Fruit fly (Drosophila melanogaster) whole organism, embryonic: ENCODE measurements around the gene mthl8.

Source experiments
- Abd-B ChIP-seq: fragments of 200-800 bp; sonication (Bioruptor generic); optimal IDR thresholded peaks from 2 replicates; lab custom pipeline; 2018; ENCODE audit warnings: missing biosample characterization, mild to moderate bottlenecking, missing genetic modification characterization, moderate library complexity
- Antp ChIP-seq: fragments of 200-800 bp; sonication (Bioruptor generic); optimal IDR thresholded peaks from 3 replicates; lab custom pipeline; 2016; ENCODE audit warnings: missing biosample characterization, missing genetic modification characterization
- BEAF-32 ChIP-seq: fragments of 200-800 bp; sonication (Bioruptor generic); optimal IDR thresholded peaks from 3 replicates; lab custom pipeline; 2017; ENCODE audit warnings: missing biosample characterization, missing genetic modification characterization, mild to moderate bottlenecking, moderate library complexity, missing genetic modification reagents
- Bdp1 ChIP-seq: fragments of 200-800 bp; sonication (Bioruptor generic); optimal IDR thresholded peaks from 3 replicates; lab custom pipeline; 2016; ENCODE audit warnings: missing biosample characterization, missing genetic modification characterization
- Bteb2 ChIP-seq: fragments of 200-800 bp; sonication (Bioruptor generic); optimal IDR thresholded peaks from 2 replicates; lab custom pipeline; 2016; ENCODE audit warnings: missing biosample characterization, missing genetic modification characterization
- CG10462 ChIP-seq: fragments of 200-800 bp; sonication (Bioruptor generic); optimal IDR thresholded peaks from 2 replicates; lab custom pipeline; 2016; ENCODE audit warnings: missing biosample characterization, missing genetic modification characterization
- CG10979 ChIP-seq: fragments of 200-800 bp; sonication (Bioruptor generic); optimal IDR thresholded peaks from 2 replicates; lab custom pipeline; 2018; ENCODE audit warnings: missing biosample characterization, mild to moderate bottlenecking, missing genetic modification characterization, moderate library complexity
- CG12071 ChIP-seq: fragments of 200-800 bp; sonication (Bioruptor generic); optimal IDR thresholded peaks from 3 replicates; lab custom pipeline; 2018; ENCODE audit warnings: missing biosample characterization, mild to moderate bottlenecking, missing genetic modification characterization
- CG12219 ChIP-seq: fragments of 200-800 bp; sonication (Bioruptor generic); optimal IDR thresholded peaks from 3 replicates; lab custom pipeline; 2018; ENCODE audit warnings: missing biosample characterization, mild to moderate bottlenecking, missing genetic modification characterization
- CG1233 ChIP-seq: fragments of 200-800 bp; sonication (Bioruptor generic); optimal IDR thresholded peaks from 4 replicates; lab custom pipeline; 2018; ENCODE audit warnings: missing biosample characterization, mild to moderate bottlenecking, missing genetic modification characterization
- CG13123 ChIP-seq: fragments of 200-800 bp; sonication (Bioruptor generic); optimal IDR thresholded peaks from 2 replicates; lab custom pipeline; 2016; ENCODE audit warnings: missing biosample characterization, missing genetic modification characterization
- CG14050 ChIP-seq: fragments of 200-800 bp; sonication (Bioruptor generic); IDR thresholded peaks from 3 replicates; pipeline ENCODE4 v1.3.6; 2022; ENCODE audit warnings: missing biosample characterization, missing genetic modification characterization
- CG14710 ChIP-seq: fragments of 200-800 bp; sonication (Bioruptor generic); optimal IDR thresholded peaks from 3 replicates; lab custom pipeline; 2019; ENCODE audit warnings: missing biosample characterization, mild to moderate bottlenecking, missing genetic modification characterization, moderate library complexity
- CG18599 ChIP-seq: fragments of 200-800 bp; sonication (Bioruptor generic); optimal IDR thresholded peaks from 3 replicates; lab custom pipeline; 2017; ENCODE audit warnings: missing biosample characterization, missing genetic modification characterization, mild to moderate bottlenecking, moderate library complexity, missing genetic modification reagents
- CG31388 ChIP-seq: fragments of 200-800 bp; sonication (Bioruptor generic); optimal IDR thresholded peaks from 2 replicates; lab custom pipeline; 2016; ENCODE audit warnings: missing biosample characterization, missing genetic modification characterization
- CG32532 ChIP-seq: fragments of 200-800 bp; sonication (Bioruptor generic); IDR thresholded peaks from 2 replicates; pipeline ENCODE4 v1.3.6; 2022; ENCODE audit warnings: missing biosample characterization, missing genetic modification characterization
- CG3726 ChIP-seq: fragments of 200-800 bp; sonication (Bioruptor generic); IDR thresholded peaks from 3 replicates; pipeline ENCODE4, ENCODE4 v1.3.6; 2022; ENCODE audit warnings: missing biosample characterization, missing genetic modification characterization
- CG3838 ChIP-seq: fragments of 200-800 bp; sonication (Bioruptor generic); optimal IDR thresholded peaks from 3 replicates; lab custom pipeline; 2016; ENCODE audit warnings: missing biosample characterization, missing genetic modification characterization
- CG3847 ChIP-seq: fragments of 200-800 bp; sonication (Bioruptor generic); IDR thresholded peaks from 2 replicates; pipeline ENCODE4 v1.3.6; 2022; ENCODE audit warnings: missing biosample characterization, missing genetic modification characterization
- CG4282 ChIP-seq: fragments of 200-800 bp; sonication (Bioruptor generic); optimal IDR thresholded peaks from 2 replicates; lab custom pipeline; 2016; ENCODE audit warnings: missing biosample characterization, missing genetic modification characterization
- CG4328 ChIP-seq: fragments of 200-800 bp; sonication (Bioruptor generic); optimal IDR thresholded peaks from 3 replicates; lab custom pipeline; 2017; ENCODE audit warnings: missing biosample characterization, missing genetic modification reagents, missing genetic modification characterization
- CG6272 ChIP-seq: fragments of 200-800 bp; sonication (Bioruptor generic); IDR thresholded peaks from 2 replicates; pipeline ENCODE4 v1.3.6; 2022; ENCODE audit warnings: missing biosample characterization, missing genetic modification characterization
- CG7786 ChIP-seq: fragments of 200-800 bp; sonication (Bioruptor generic); optimal IDR thresholded peaks from 2 replicates; lab custom pipeline; 2016; ENCODE audit warnings: missing biosample characterization, missing genetic modification characterization
- CG9215 ChIP-seq: fragments of 200-800 bp; sonication (Bioruptor generic); IDR thresholded peaks from 2 replicates; pipeline ENCODE4 v1.3.6; 2022; ENCODE audit warnings: missing biosample characterization, missing genetic modification characterization
- CoRest ChIP-seq: fragments of 200-800 bp; sonication (Bioruptor generic); optimal IDR thresholded peaks from 3 replicates; lab custom pipeline; 2018; ENCODE audit warnings: missing biosample characterization, mild to moderate bottlenecking, missing genetic modification characterization, moderate library complexity
- D19A ChIP-seq: fragments of 200-800 bp; optimal IDR thresholded peaks from 3 replicates; lab custom pipeline; 2019; ENCODE audit warnings: missing biosample characterization, mild to moderate bottlenecking, missing genetic modification characterization, moderate library complexity
- Dfd ChIP-seq, 2 experiments: fragments of >200 bp; optimal IDR thresholded peaks; 2 replicates each; lab custom pipeline; 2017; ENCODE audit warnings: missing biosample characterization in 2 of 2, missing genetic modification characterization in 2 of 2
- Dp ChIP-seq: fragments of 200-800 bp; sonication (Bioruptor generic); optimal IDR thresholded peaks from 2 replicates; lab custom pipeline; 2018; ENCODE audit warnings: missing biosample characterization, mild to moderate bottlenecking, missing genetic modification characterization, moderate library complexity
- E2f1 ChIP-seq: fragments of 200-800 bp; sonication (Bioruptor generic); IDR thresholded peaks from 2 replicates; pipeline ENCODE4 v1.3.6; 2022; ENCODE audit warnings: missing biosample characterization, missing genetic modification characterization
- Ets65A ChIP-seq: fragments of 200-800 bp; sonication (Bioruptor generic); peaks from one replicate; lab custom pipeline; 2016; ENCODE audit warnings: missing biosample characterization, missing genetic modification characterization
- HLH4C ChIP-seq: fragments of 200-800 bp; sonication (Bioruptor generic); IDR thresholded peaks from 3 replicates; pipeline ENCODE4 v1.3.6; 2022; ENCODE audit warnings: missing biosample characterization, missing genetic modification characterization; ENCODE audit not compliant: partially characterized antibody
- Med ChIP-seq: fragments of 200-800 bp; sonication (Bioruptor generic); peaks from one replicate; lab custom pipeline; 2016; ENCODE audit warnings: missing biosample characterization, missing genetic modification characterization, mild to moderate bottlenecking, inconsistent platforms, moderate library complexity
- TFAM ChIP-seq: fragments of 200-800 bp; sonication (Bioruptor generic); optimal IDR thresholded peaks from 2 replicates; lab custom pipeline; 2017; ENCODE audit warnings: missing biosample characterization, missing genetic modification characterization, inconsistent platforms
- br ChIP-seq: fragments of >200 bp; optimal IDR thresholded peaks from 2 replicates; lab custom pipeline; 2017
- chm ChIP-seq: fragments of 200-800 bp; sonication (Bioruptor generic); IDR thresholded peaks from 2 replicates; pipeline ENCODE4 v1.3.6; 2022; ENCODE audit warnings: missing biosample characterization, missing genetic modification characterization
- crc ChIP-seq: fragments of 200-800 bp; sonication (Bioruptor generic); optimal IDR thresholded peaks from 2 replicates; lab custom pipeline; 2016; ENCODE audit warnings: missing biosample characterization, missing genetic modification characterization
- dm ChIP-seq: fragments of 200-800 bp; sonication (Bioruptor generic); optimal IDR thresholded peaks from 3 replicates; lab custom pipeline; 2016; ENCODE audit warnings: missing biosample characterization, missing genetic modification characterization
- gem ChIP-seq: fragments of 200-800 bp; sonication (Bioruptor generic); optimal IDR thresholded peaks from 2 replicates; lab custom pipeline; 2019; ENCODE audit warnings: missing biosample characterization, mild to moderate bottlenecking, missing genetic modification characterization, moderate library complexity
- gfzf ChIP-seq: fragments of 200-800 bp; sonication (Bioruptor generic); optimal IDR thresholded peaks from 2 replicates; lab custom pipeline; 2016; ENCODE audit warnings: missing biosample characterization, mild to moderate bottlenecking, missing genetic modification characterization, moderate library complexity
- hbn ChIP-seq: fragments of 200-800 bp; sonication (Bioruptor generic); IDR thresholded peaks from 2 replicates; pipeline ENCODE4 v1.3.6; 2022; ENCODE audit warnings: missing biosample characterization, missing genetic modification characterization; ENCODE audit not compliant: partially characterized antibody
- inv ChIP-seq: fragments of 200-800 bp; sonication (Bioruptor generic); IDR thresholded peaks from 2 replicates; pipeline ENCODE4 v1.3.6; 2022; ENCODE audit warnings: missing biosample characterization, missing genetic modification characterization; ENCODE audit not compliant: partially characterized antibody
- kni ChIP-seq: fragments of 200-800 bp; sonication (Bioruptor generic); optimal IDR thresholded peaks from 3 replicates; lab custom pipeline; 2017; ENCODE audit warnings: mild to moderate bottlenecking, missing biosample characterization, missing genetic modification reagents, missing genetic modification characterization
- nau ChIP-seq: fragments of 200-800 bp; sonication (Bioruptor generic); optimal IDR thresholded peaks from 3 replicates; lab custom pipeline; 2017; ENCODE audit warnings: missing biosample characterization, mild to moderate bottlenecking, missing genetic modification characterization, missing genetic modification reagents
- org-1 ChIP-seq: fragments of 200-800 bp; sonication (Bioruptor generic); optimal IDR thresholded peaks from 2 replicates; lab custom pipeline; 2017; ENCODE audit warnings: missing biosample characterization, missing genetic modification characterization
- p53 ChIP-seq: fragments of 200-800 bp; sonication (Bioruptor generic); optimal IDR thresholded peaks from 2 replicates; lab custom pipeline; 2016; ENCODE audit warnings: missing biosample characterization, missing genetic modification characterization
- phol ChIP-seq: fragments of 200-800 bp; sonication (Bioruptor generic); optimal IDR thresholded peaks from 3 replicates; lab custom pipeline; 2018; ENCODE audit warnings: missing biosample characterization, mild to moderate bottlenecking, missing genetic modification characterization, moderate library complexity
- ranshi ChIP-seq: fragments of 200-800 bp; sonication (Bioruptor generic); IDR thresholded peaks from 2 replicates; pipeline ENCODE4 v1.3.6; 2022; ENCODE audit warnings: missing biosample characterization, missing genetic modification characterization
- stwl ChIP-seq: fragments of 200-800 bp; sonication (Bioruptor generic); optimal IDR thresholded peaks from 3 replicates; lab custom pipeline; 2018; ENCODE audit warnings: missing biosample characterization, mild to moderate bottlenecking, missing genetic modification characterization, moderate library complexity
- z ChIP-seq: fragments of 200-800 bp; sonication (Bioruptor generic); IDR thresholded peaks from 3 replicates; pipeline ENCODE4 v1.3.6; 2022; ENCODE audit warnings: missing biosample characterization, missing genetic modification characterization
- zen2 ChIP-seq: fragments of 200-800 bp; sonication (Bioruptor generic); IDR thresholded peaks from 3 replicates; pipeline ENCODE4 v1.3.6; 2022; ENCODE audit warnings: missing biosample characterization, missing genetic modification characterization; ENCODE audit not compliant: partially characterized antibody

mthl8 gene

dm6 chr3L:29658-30262, 7.5 kb downstream of the mthl8 start:
- TF ChIP-seq crc (GFP tag; lab: Kevin White, UChicago) (no peak), inv (GFP tag; lab: Robert Waterston, UW) (no peak), CG14050 (GFP tag; lab: Robert Waterston, UW) (no peak), p53 (GFP tag; lab: Kevin White, UChicago) (no peak), BEAF-32 (GFP tag; lab: Kevin White, UChicago) (no peak), CG31388 (GFP tag; lab: Kevin White, UChicago) (no peak), Antp (GFP tag; lab: Kevin White, UChicago) (no peak), CG32532 (GFP tag; lab: Robert Waterston, UW) (no peak), D19A (tag; lab: Kevin White, UChicago) (no peak), CG4282 (GFP tag; lab: Kevin White, UChicago) (no peak), E2f1 (GFP tag; lab: Robert Waterston, UW) (no peak), br (no peak), dm (GFP tag; lab: Kevin White, UChicago) (no peak), CG3847 (no peak), CG10462 (no peak), CG9215 (no peak), zen2 (GFP tag; lab: Robert Waterston, UW) (no peak), CG3726 (GFP tag; lab: Robert Waterston, UW) (no peak)

dm6 chr3L:34650-35049, 12.4 kb downstream of the mthl8 start:
- TF ChIP-seq CG14710 (no peak), stwl (tag; lab: Kevin White, UChicago) (no peak), TFAM (GFP tag; lab: Kevin White, UChicago) (no peak), CG12071 (GFP tag; lab: Kevin White, UChicago) (peak; percentile 19), CoRest (tag; lab: Kevin White, UChicago) (no peak), CG3838 (GFP tag; lab: Kevin White, UChicago) (no peak), CG32532 (GFP tag; lab: Robert Waterston, UW) (no peak), br (no peak), Bdp1 (no peak), kni (GFP tag; lab: Kevin White, UChicago) (no peak), ranshi (GFP tag; lab: Robert Waterston, UW) (no peak), CG4328 (GFP tag; lab: Kevin White, UChicago) (no peak), CG13123 (no peak), Ets65A (GFP tag; lab: Kevin White, UChicago) (peak; percentile 72), z (GFP tag; lab: Robert Waterston, UW) (no peak), hbn (no peak), HLH4C (GFP tag; lab: Robert Waterston, UW) (no peak), nau (GFP tag; lab: Kevin White, UChicago) (peak; percentile 43), Med (GFP tag; lab: Kevin White, UChicago) (peak; percentile 10), CG10979 (tag; lab: Kevin White, UChicago) (no peak), Abd-B (GFP tag; lab: Kevin White, UChicago) (no peak), gfzf (GFP tag; lab: Kevin White, UChicago) (no peak), CG1233 (GFP tag; lab: Kevin White, UChicago) (peak; percentile 17), CG18599 (GFP tag; lab: Kevin White, UChicago) (no peak), inv (GFP tag; lab: Robert Waterston, UW) (no peak), CG12219 (GFP tag; lab: Kevin White, UChicago) (no peak), org-1 (no peak), chm (GFP tag; lab: Robert Waterston, UW) (no peak), phol (tag; lab: Kevin White, UChicago) (peak; percentile 53), Bteb2 (GFP tag; lab: Kevin White, UChicago) (no peak), Dp (no peak), CG7786 (GFP tag; lab: Kevin White, UChicago) (no peak), gem (no peak), Dfd (GFP tag; optimal IDR thresholded peaks at IDR 0.05; lab: Kevin White, UChicago) (no peak), CG6272 (no peak)
